Fruit fly (Drosophila melanogaster): Measurements from ENCODE around the gene Nnf1b.

Nnf1b gene

DNA sequence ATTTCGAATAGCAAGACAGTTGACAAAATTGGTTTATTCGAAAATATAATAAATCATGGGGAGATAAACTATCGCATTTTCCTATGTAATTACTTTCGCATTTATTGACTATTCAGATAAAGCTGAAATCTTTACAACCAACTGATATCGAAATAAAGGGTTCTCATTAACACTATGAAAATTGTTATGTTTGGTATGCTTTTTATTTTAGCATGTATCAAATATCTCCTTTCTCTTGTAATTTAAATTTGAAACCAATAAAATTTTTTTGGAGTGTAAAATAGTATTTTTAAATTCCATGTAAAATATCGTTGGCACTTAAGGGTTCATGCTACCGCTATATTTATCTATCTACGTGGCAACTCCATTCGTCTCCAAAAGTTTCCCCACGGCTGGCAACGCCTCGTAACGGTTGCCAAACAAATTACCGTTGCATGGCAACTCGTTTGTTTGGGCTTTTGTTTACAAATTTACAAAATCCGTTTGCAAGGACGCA lies 44.7 kb downstream of the Nnf1b start, which contains the start of gene CG13949 (continued):
- TF ChIP-seq dm (GFP tag; optimal IDR thresholded peaks at IDR 0.05), result peak; percentile 25
- peak; percentile 85 for TF ChIP-seq HmgZ (tag; optimal IDR thresholded peaks at IDR 0.05)
- no peak for TF ChIP-seq CG12744 (GFP tag; optimal IDR thresholded peaks at IDR 0.05)
- TF ChIP-seq insv (GFP tag; optimal IDR thresholded peaks at IDR 0.05), result peak in 1 of 2 experiments; percentile 3
- no peak for TF ChIP-seq CG3065 (GFP tag; optimal IDR thresholded peaks at IDR 0.05)
- no peak for TF ChIP-seq CG7963 (GFP tag; IDR thresholded peaks at IDR 0.05; ENCODE audit: partially characterized antibody)
- TF ChIP-seq CG4282 (GFP tag; optimal IDR thresholded peaks at IDR 0.05), result peak; percentile 35
- TF ChIP-seq CG5245 (GFP tag; optimal IDR thresholded peaks at IDR 0.05), result no peak
- TF ChIP-seq CG31365 (tag; optimal IDR thresholded peaks at IDR 0.05), result no peak
- TF ChIP-seq CG11723 (GFP tag; optimal IDR thresholded peaks at IDR 0.05), result no peak
- no peak for TF ChIP-seq CG18476 (GFP tag; optimal IDR thresholded peaks at IDR 0.05)
- no peak for TF ChIP-seq Dfd (GFP tag; optimal IDR thresholded peaks at IDR 0.05)
- TF ChIP-seq gem (tag; optimal IDR thresholded peaks at IDR 0.05), result peak; percentile 81
- TF ChIP-seq CG2889 (GFP tag; IDR thresholded peaks at IDR 0.05), result no peak
- peak; percentile 62 for TF ChIP-seq CG17359 (tag; optimal IDR thresholded peaks at IDR 0.05)
- TF ChIP-seq CG14667 (GFP tag; IDR thresholded peaks at IDR 0.05), result peak; percentile 51; the same call in 1 of the 2 replicates
- TF ChIP-seq CG17385 (GFP tag; optimal IDR thresholded peaks at IDR 0.05), result peak; percentile 46
- peak; percentile 99 for TF ChIP-seq CG10959 (GFP tag; IDR thresholded peaks at IDR 0.05)
- peak in 1 of 2 experiments; percentile 58 for TF ChIP-seq bsh (GFP tag; optimal IDR thresholded peaks at IDR 0.05)
- TF ChIP-seq NFAT (GFP tag; IDR thresholded peaks at IDR 0.05), result peak; percentile 79
- peak; percentile 74 for TF ChIP-seq CG12659 (GFP tag; optimal IDR thresholded peaks at IDR 0.05)
- peak; percentile 65 for TF ChIP-seq Xbp1 (GFP tag; optimal IDR thresholded peaks at IDR 0.05)
- TF ChIP-seq Usf (GFP tag; optimal IDR thresholded peaks at IDR 0.05), result no peak
- peak; percentile 4 for TF ChIP-seq Camta (GFP tag; optimal IDR thresholded peaks at IDR 0.05)
- TF ChIP-seq ATbp (GFP tag; optimal IDR thresholded peaks at IDR 0.05), result peak; percentile 37
- TF ChIP-seq CG10543 (GFP tag; optimal IDR thresholded peaks at IDR 0.05), result peak; percentile 5
- peak; percentile 85 for TF ChIP-seq sob (GFP tag; IDR thresholded peaks at IDR 0.05)
- no peak for TF ChIP-seq CG7786 (GFP tag; optimal IDR thresholded peaks at IDR 0.05)
- TF ChIP-seq BtbVII (GFP tag; optimal IDR thresholded peaks at IDR 0.05), result peak; percentile 42
- TF ChIP-seq CG2199 (GFP tag; IDR thresholded peaks at IDR 0.05), result peak; percentile 72; the same call in 2 of the 3 replicates
- TF ChIP-seq Fer1 (GFP tag; optimal IDR thresholded peaks at IDR 0.05), result peak; percentile 55
- TF ChIP-seq Sry-δ (GFP tag; optimal IDR thresholded peaks at IDR 0.05), result peak; percentile 48
- peak; percentile 56 for TF ChIP-seq knrl (GFP tag; IDR thresholded peaks at IDR 0.05; ENCODE audit: partially characterized antibody)
- no peak for TF ChIP-seq CG17802 (tag; optimal IDR thresholded peaks at IDR 0.05)
- peak; percentile 56 for TF ChIP-seq CG12299 (tag; optimal IDR thresholded peaks at IDR 0.05)
- no peak for TF ChIP-seq sima (GFP tag; optimal IDR thresholded peaks at IDR 0.05)
- peak; percentile 73 for TF ChIP-seq CG7839 (tag; optimal IDR thresholded peaks at IDR 0.05)
- TF ChIP-seq trem (tag; optimal IDR thresholded peaks at IDR 0.05), result peak; percentile 63
- peak; percentile 81 for TF ChIP-seq CG2120 (GFP tag; optimal IDR thresholded peaks at IDR 0.05)
- peak; percentile 39; the same call in 1 of the 2 replicates for TF ChIP-seq Dref (GFP tag; IDR thresholded peaks at IDR 0.05)
- peak; percentile 15 for TF ChIP-seq Dip3 (GFP tag; optimal IDR thresholded peaks at IDR 0.05)
- peak; percentile 72 for TF ChIP-seq CG6272 (GFP tag; IDR thresholded peaks at IDR 0.05)
- peak; percentile 60 for TF ChIP-seq CG32772 (GFP tag; IDR thresholded peaks at IDR 0.05)
- TF ChIP-seq sug (tag; optimal IDR thresholded peaks at IDR 0.05), result peak; percentile 44
- peak; percentile 59 for TF ChIP-seq CG18262 (tag; optimal IDR thresholded peaks at IDR 0.05)
- no peak for TF ChIP-seq CG3726 (GFP tag; IDR thresholded peaks at IDR 0.05)
- TF ChIP-seq psq (GFP tag; optimal IDR thresholded peaks at IDR 0.05), result no peak
- TF ChIP-seq CG13296 (GFP tag; optimal IDR thresholded peaks at IDR 0.05), result peak; percentile 40
- TF ChIP-seq fd3F (GFP tag; optimal IDR thresholded peaks at IDR 0.05), result peak; percentile 38
- peak; percentile 32; the same call in 1 of the 2 replicates for TF ChIP-seq peb (GFP tag; IDR thresholded peaks at IDR 0.05)
- TF ChIP-seq CHES-1-like (GFP tag; optimal IDR thresholded peaks at IDR 0.05), result peak; percentile 33

All from whole organism, embryonic.